Worm (Caenorhabditis elegans) whole organism, L2 larva: ENCODE results near the gene C36E8.4.
A peak's percentile ranks its signal among the peaks of the same experiment; 100 is the strongest.

ENCODE experiments used
- C34F6.9 ChIP-seq: fragments of 150-350 bp; optimal IDR thresholded peaks from 2 replicates; lab custom pipeline; 2014; ENCODE audit warnings: missing biosample characterization, missing genetic modification characterization
- F13H6.1 ChIP-seq: sonication (generic microtip); optimal IDR thresholded peaks from 2 replicates; lab custom pipeline; 2016; ENCODE audit warnings: missing genetic modification characterization, missing compliant biosample characterization
- Y55F3AM.14 ChIP-seq: fragments of 200-800 bp; sonication (Bioruptor generic); optimal IDR thresholded peaks from 2 replicates; lab custom pipeline; 2018; ENCODE audit warnings: mild to moderate bottlenecking, missing genetic modification characterization, missing compliant biosample characterization
- aly-2 ChIP-seq: fragments of 150-350 bp; optimal IDR thresholded peaks from 2 replicates; lab custom pipeline; 2014; ENCODE audit warnings: missing biosample characterization, missing genetic modification characterization
- ama-1 ChIP-seq: fragments of 150-350 bp; optimal IDR thresholded peaks from 2 replicates; lab custom pipeline; 2018; ENCODE audit warnings: inconsistent platforms
- ceh-16 ChIP-seq: fragments of 150-350 bp; optimal IDR thresholded peaks from 2 replicates; lab custom pipeline; 2014; ENCODE audit warnings: missing biosample characterization, missing genetic modification characterization
- crh-2 ChIP-seq: sonication (generic microtip); optimal IDR thresholded peaks from 2 replicates; lab custom pipeline; 2017; ENCODE audit warnings: missing biosample characterization, missing genetic modification characterization
- egl-27 ChIP-seq: sonication (generic microtip); optimal IDR thresholded peaks from 3 replicates; lab custom pipeline; 2017; ENCODE audit warnings: missing biosample characterization, missing genetic modification reagents, missing genetic modification characterization
- elt-1 ChIP-seq: fragments of 150-350 bp; optimal IDR thresholded peaks from 2 replicates; lab custom pipeline; 2014; ENCODE audit warnings: missing biosample characterization, missing genetic modification characterization
- elt-3 ChIP-seq: sonication (generic microtip); optimal IDR thresholded peaks from 2 replicates; lab custom pipeline; 2017; ENCODE audit warnings: missing biosample characterization, missing genetic modification characterization
- fos-1 ChIP-seq: fragments of 150-350 bp; optimal IDR thresholded peaks from 2 replicates; lab custom pipeline; 2014; ENCODE audit warnings: missing biosample characterization, missing genetic modification characterization
- gmeb-1 ChIP-seq: fragments of 150-350 bp; optimal IDR thresholded peaks from 2 replicates; lab custom pipeline; 2014; ENCODE audit warnings: missing biosample characterization, missing genetic modification characterization
- lin-11 ChIP-seq: fragments of 150-350 bp; sonication (generic microtip); optimal IDR thresholded peaks from 2 replicates; lab custom pipeline; 2014; ENCODE audit warnings: missing biosample characterization, missing genetic modification characterization, inconsistent platforms, mixed read lengths
- lin-13 ChIP-seq: fragments of 150-350 bp; optimal IDR thresholded peaks from 2 replicates; lab custom pipeline; 2014; ENCODE audit warnings: missing biosample characterization, missing genetic modification reagents, missing genetic modification characterization
- lin-39 ChIP-seq: fragments of 150-350 bp; optimal IDR thresholded peaks from 2 replicates; lab custom pipeline; 2014; ENCODE audit warnings: missing biosample characterization, missing genetic modification reagents, missing genetic modification characterization
- lsy-2 ChIP-seq, 2 experiments: fragments of 150-350 bp in 1 of 2; sonication (generic microtip) in 1 of 2; optimal IDR thresholded peaks; 2 replicates each; lab custom pipeline; 2014 to 2017; ENCODE audit warnings: missing biosample characterization in 2 of 2, missing genetic modification characterization in 2 of 2
- mdl-1 ChIP-seq, 2 experiments: fragments of 150-350 bp in 1 of 2; sonication (generic microtip) in 1 of 2; optimal IDR thresholded peaks; 2 replicates each; lab custom pipeline; 2017; ENCODE audit warnings: missing biosample characterization in 2 of 2, missing genetic modification characterization in 2 of 2
- nhr-11 ChIP-seq: fragments of 150-350 bp; optimal IDR thresholded peaks from 2 replicates; lab custom pipeline; 2014; ENCODE audit warnings: missing biosample characterization, missing genetic modification characterization
- nhr-129 ChIP-seq: fragments of 150-350 bp; optimal IDR thresholded peaks from 2 replicates; lab custom pipeline; 2014; ENCODE audit warnings: missing biosample characterization, missing genetic modification characterization
- nhr-23 ChIP-seq: fragments of 150-350 bp; optimal IDR thresholded peaks from 2 replicates; lab custom pipeline; 2014; ENCODE audit warnings: missing biosample characterization, missing genetic modification reagents, missing genetic modification characterization
- nhr-237 ChIP-seq: fragments of 150-350 bp; optimal IDR thresholded peaks from 2 replicates; lab custom pipeline; 2014; ENCODE audit warnings: missing biosample characterization, missing genetic modification characterization
- nhr-25 ChIP-seq: fragments of 150-350 bp; sonication (generic microtip); optimal IDR thresholded peaks from 3 replicates; lab custom pipeline; 2014; ENCODE audit warnings: missing biosample characterization, missing genetic modification characterization
- nhr-6 ChIP-seq: fragments of 150-350 bp; optimal IDR thresholded peaks from 2 replicates; lab custom pipeline; 2014; ENCODE audit warnings: missing biosample characterization, missing genetic modification characterization
- nhr-77 ChIP-seq: fragments of 150-350 bp; optimal IDR thresholded peaks from 2 replicates; lab custom pipeline; 2014; ENCODE audit warnings: missing biosample characterization, missing genetic modification characterization
- sem-4 ChIP-seq: fragments of 150-350 bp; optimal IDR thresholded peaks from 2 replicates; lab custom pipeline; 2014; ENCODE audit warnings: missing biosample characterization, missing genetic modification reagents, missing genetic modification characterization
- sma-3 ChIP-seq: sonication (generic microtip); optimal IDR thresholded peaks from 2 replicates; lab custom pipeline; 2016; ENCODE audit warnings: missing genetic modification reagents, missing genetic modification characterization, missing compliant biosample characterization
- sma-9 ChIP-seq, 2 experiments: fragments of 150-350 bp in 1 of 2; sonication (generic microtip) in 1 of 2; optimal IDR thresholded peaks; 2 replicates each; lab custom pipeline; 2014 to 2016; ENCODE audit warnings: missing genetic modification characterization in 2 of 2, mild to moderate bottlenecking in 1 of 2, missing biosample characterization in 1 of 2, missing compliant biosample characterization in 1 of 2, missing genetic modification reagents in 1 of 2, moderate library complexity in 1 of 2
- unc-39 ChIP-seq: fragments of 150-350 bp; optimal IDR thresholded peaks from 2 replicates; lab custom pipeline; 2014; ENCODE audit warnings: missing biosample characterization, missing genetic modification characterization
- unc-55 ChIP-seq: fragments of 150-350 bp; sonication (generic microtip); optimal IDR thresholded peaks from 3 replicates; lab custom pipeline; 2014; ENCODE audit warnings: missing biosample characterization, missing genetic modification reagents, missing genetic modification characterization
- unc-62 ChIP-seq: fragments of 150-350 bp; optimal IDR thresholded peaks from 2 replicates; lab custom pipeline; 2014; ENCODE audit warnings: missing biosample characterization, missing genetic modification reagents, missing genetic modification characterization
- ztf-1 ChIP-seq: fragments of 200-800 bp; sonication (Bioruptor generic); conservative IDR thresholded peaks from 2 replicates; pipeline ENCODE4 v1.3.6; 2022; ENCODE audit warnings: missing genetic modification characterization, missing compliant biosample characterization
- ztf-11 ChIP-seq: sonication (generic microtip); optimal IDR thresholded peaks from 2 replicates; lab custom pipeline; 2017; ENCODE audit warnings: missing biosample characterization, missing genetic modification characterization
- ztf-4 ChIP-seq: fragments of 150-350 bp; optimal IDR thresholded peaks from 2 replicates; lab custom pipeline; 2014; ENCODE audit warnings: missing biosample characterization, missing genetic modification characterization

Gene C36E8.4

ce11 chrIII:3979980-3980631 is 32.0 kb upstream of the C36E8.4 start:
- TF ChIP-seq ama-1 (lab: Kevin White, UChicago) (no peak), F13H6.1 (tag; lab: Kevin White, UChicago) (peak; percentile 89), lsy-2 (tag; optimal IDR thresholded peaks at IDR 0.05; lab: Kevin White, UChicago) (peak; percentile 33 to 48), ztf-11 (tag; lab: Kevin White, UChicago) (no peak), nhr-6 (tag; lab: Kevin White, UChicago) (no peak), elt-3 (tag; lab: Kevin White, UChicago) (no peak), elt-1 (tag; lab: Kevin White, UChicago) (no peak), unc-55 (GFP tag; lab: Kevin White, UChicago) (peak; percentile 69), lin-39 (no peak), crh-2 (tag; lab: Kevin White, UChicago) (peak; percentile 71), egl-27 (tag; lab: Kevin White, UChicago) (no peak), nhr-237 (tag; lab: Kevin White, UChicago) (no peak), ztf-4 (tag; lab: Kevin White, UChicago) (peak; percentile 27), fos-1 (tag; lab: Kevin White, UChicago) (peak; percentile 14), lin-13 (peak; percentile 38), sma-9 (GFP tag; optimal IDR thresholded peaks at IDR 0.05; lab: Kevin White, UChicago) (peak; percentile 54), sma-9 (tag; optimal IDR thresholded peaks at IDR 0.05; lab: Kevin White, UChicago) (no peak), aly-2 (tag; lab: Kevin White, UChicago) (no peak), sem-4 (tag; lab: Kevin White, UChicago) (peak; percentile 65), Y55F3AM.14 (GFP tag; lab: Kevin White, UChicago) (no peak), nhr-77 (tag; lab: Kevin White, UChicago) (no peak), gmeb-1 (tag; lab: Kevin White, UChicago) (peak; percentile 17), nhr-25 (peak; percentile 62), C34F6.9 (tag; lab: Kevin White, UChicago) (peak; percentile 64), unc-62 (no peak), ceh-16 (tag; lab: Kevin White, UChicago) (no peak), sma-3 (GFP tag; lab: Kevin White, UChicago) (peak; percentile 41), nhr-129 (tag; lab: Kevin White, UChicago) (peak; percentile 55), mdl-1 (tag; optimal IDR thresholded peaks at IDR 0.05; lab: Kevin White, UChicago) (peak; percentile 25 to 45), nhr-23 (tag; lab: Kevin White, UChicago) (no peak)
- TF ChIP-seq, all 48 proteins: peak for 15

ce11 chrIII:3984049-3984484 is 28.1 kb upstream of the C36E8.4 start:
- TF ChIP-seq sma-9 (GFP tag; optimal IDR thresholded peaks at IDR 0.05; lab: Kevin White, UChicago) (peak; percentile 12), sma-9 (tag; optimal IDR thresholded peaks at IDR 0.05; lab: Kevin White, UChicago) (no peak), nhr-129 (tag; lab: Kevin White, UChicago) (peak; percentile 45), lin-11 (tag; lab: Kevin White, UChicago) (peak; percentile 13), F13H6.1 (tag; lab: Kevin White, UChicago) (peak; percentile 82), C34F6.9 (tag; lab: Kevin White, UChicago) (peak; percentile 8), unc-62 (no peak), ztf-1 (GFP tag; lab: Robert Waterston, UW) (no peak), Y55F3AM.14 (GFP tag; lab: Kevin White, UChicago) (peak; percentile 14), nhr-23 (tag; lab: Kevin White, UChicago) (no peak), nhr-11 (tag; lab: Kevin White, UChicago) (no peak), lsy-2 (tag; optimal IDR thresholded peaks at IDR 0.05; lab: Kevin White, UChicago) (peak in 1 of 2 experiments; percentile 34), fos-1 (tag; lab: Kevin White, UChicago) (peak; percentile 0), mdl-1 (tag; optimal IDR thresholded peaks at IDR 0.05; lab: Kevin White, UChicago) (peak in 1 of 2 experiments; percentile 35)

- no peak for TF ChIP-seq Y55F3AM.14 (GFP tag; lab: Kevin White, UChicago)
- no peak for TF ChIP-seq lin-13
- no peak for TF ChIP-seq nhr-129 (tag; lab: Kevin White, UChicago)
- no peak for TF ChIP-seq F13H6.1 (tag; lab: Kevin White, UChicago)
- TF ChIP-seq unc-39 (tag; lab: Kevin White, UChicago): no peak
- no peak for TF ChIP-seq nhr-237 (tag; lab: Kevin White, UChicago)
- no peak for TF ChIP-seq aly-2 (tag; lab: Kevin White, UChicago)
Observed at ce11 chrIII:3986368-3986767, 25.8 kb upstream of the C36E8.4 start, which contains the start of gene Y1A5A.1. Y1A5A.1 (minus strand) TSS chrIII:3986661.
